Worm (Caenorhabditis elegans): ENCODE data around the gene mrpl-50.

The mrpl-50 gene

DNA sequence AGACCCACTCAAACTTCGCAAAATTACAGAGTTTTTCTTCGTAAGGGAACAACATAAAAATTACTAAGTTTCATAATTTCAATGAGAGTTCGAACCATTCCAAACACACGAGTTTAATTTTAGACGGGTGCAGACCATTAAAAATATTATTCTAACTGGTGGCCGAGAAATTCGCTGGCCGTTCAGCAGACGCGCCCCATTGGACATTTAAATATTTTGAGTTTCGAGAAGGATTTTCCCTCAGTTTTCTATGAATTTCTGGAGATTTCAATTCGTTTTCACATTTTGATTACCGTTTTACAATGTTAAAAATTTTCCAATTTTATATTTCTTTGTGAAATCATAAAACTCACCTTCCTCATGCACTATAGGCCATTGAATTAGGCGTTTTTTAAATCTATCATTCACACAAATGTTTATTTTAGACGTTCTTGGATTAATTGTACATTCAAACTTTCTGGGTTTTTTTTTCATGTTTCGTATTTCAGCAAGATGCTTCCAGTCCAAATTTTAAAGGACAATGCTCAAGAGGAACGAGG, 2.3 kb upstream of the mrpl-50 start, which contains the start of gene cct-2 (continued):
- TF ChIP-seq saeg-2 (GFP tag; IDR thresholded peaks at IDR 0.05) (no peak), zip-2 (tag; optimal IDR thresholded peaks at IDR 0.05) (no peak), arid-1 (GFP tag; conservative IDR thresholded peaks at IDR 0.05) (no peak), gei-8 (GFP tag; optimal IDR thresholded peaks at IDR 0.05) (no peak), lsy-2 (tag; optimal IDR thresholded peaks at IDR 0.05) (peak in 1 of 2 experiments; percentile 66), aly-2 (tag; optimal IDR thresholded peaks at IDR 0.05) (no peak), Y75B8A.6 (GFP tag; IDR thresholded peaks at IDR 0.05) (no peak), php-3 (GFP tag; IDR thresholded peaks at IDR 0.05) (no peak), snpc-4 (tag; optimal IDR thresholded peaks at IDR 0.05) (no peak), dpl-1 (GFP tag; optimal IDR thresholded peaks at IDR 0.05) (peak; percentile 42), nhr-28 (tag; optimal IDR thresholded peaks at IDR 0.05) (no peak), F10B5.3 (tag; optimal IDR thresholded peaks at IDR 0.05) (no peak), pqm-1 (tag; optimal IDR thresholded peaks at IDR 0.05) (no peak), rbr-2 (tag; optimal IDR thresholded peaks at IDR 0.05) (no peak), T26A8.4 (GFP tag; IDR thresholded peaks at IDR 0.05) (no peak), F49E8.2 (tag; optimal IDR thresholded peaks at IDR 0.05; ENCODE audit: borderline replicate concordance) (no peak), zip-11 (GFP tag; IDR thresholded peaks at IDR 0.05) (no peak), hlh-30 (tag; optimal IDR thresholded peaks at IDR 0.05; ENCODE audit: insufficient read depth) (peak; percentile 16), ceh-44 (GFP tag; IDR thresholded peaks at IDR 0.05) (0 out of 2 replicates have a peak, but pooled peaks have one; percentile 9), mep-1 (tag; optimal IDR thresholded peaks at IDR 0.05) (peak; percentile 54), ceh-28 (tag; optimal IDR thresholded peaks at IDR 0.05) (no peak), ztf-11 (tag; optimal IDR thresholded peaks at IDR 0.05) (no peak), nhr-111 (GFP tag; optimal IDR thresholded peaks at IDR 0.05) (no peak), egl-27 (tag; optimal IDR thresholded peaks at IDR 0.05) (no peak), nhr-102 (tag; optimal IDR thresholded peaks at IDR 0.05) (no peak), zag-1 (tag; optimal IDR thresholded peaks at IDR 0.05) (no peak), lim-7 (GFP tag; IDR thresholded peaks at IDR 0.05) (no peak), egl-43 (GFP tag; IDR thresholded peaks at IDR 0.05) (no peak), ceh-62 (tag; optimal IDR thresholded peaks at IDR 0.05) (no peak), F26F4.8 (GFP tag; conservative IDR thresholded peaks at IDR 0.05) (no peak), snpc-1.2 (GFP tag; IDR thresholded peaks at IDR 0.05) (no peak), T20F7.1 (GFP tag; optimal IDR thresholded peaks at IDR 0.05) (no peak), dve-1 (tag; optimal IDR thresholded peaks at IDR 0.05; ENCODE audit: insufficient read depth) (peak; percentile 9), nhr-6 (tag; optimal IDR thresholded peaks at IDR 0.05) (no peak), lin-29 (GFP tag; IDR thresholded peaks at IDR 0.05) (no peak), daf-16 (GFP tag; optimal IDR thresholded peaks at IDR 0.05) (no peak), daf-16 (tag; optimal IDR thresholded peaks at IDR 0.05) (no peak), hif-1 (tag; optimal IDR thresholded peaks at IDR 0.05) (peak in 1 of 2 experiments; percentile 54), nhr-76 (tag; optimal IDR thresholded peaks at IDR 0.05) (no peak), mes-2 (tag; optimal IDR thresholded peaks at IDR 0.05; ENCODE audit: poor library complexity, severe bottlenecking) (peak; percentile 89), fos-1 (tag; optimal IDR thresholded peaks at IDR 0.05) (no peak), dmd-6 (GFP tag; IDR thresholded peaks at IDR 0.05) (no peak)

DNA sequence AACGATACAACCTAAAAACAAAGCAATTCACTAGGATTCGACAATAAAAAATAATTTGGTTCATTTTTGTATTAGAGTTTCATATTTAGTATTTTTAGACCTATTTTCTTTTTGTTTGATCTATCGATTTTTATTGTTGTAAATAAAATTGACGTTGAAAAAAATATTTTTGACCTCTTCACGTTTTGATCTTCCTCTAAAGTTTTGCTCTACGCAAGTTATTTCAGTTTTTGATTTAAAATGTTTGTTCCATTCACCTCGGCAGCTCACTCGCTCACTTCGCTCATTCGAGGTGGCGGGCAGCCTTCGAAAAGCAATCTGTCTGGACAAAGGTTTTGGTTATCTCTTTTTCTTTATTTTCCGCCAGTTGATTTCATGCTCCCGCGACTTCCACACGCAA, 1.1 kb downstream of the mrpl-50 start, which contains the start of gene enol-1:
Gene enol-1, plus strand, starts transcription at position 235 of the 400 bp plus-strand sequence.
- TF ChIP-seq lin-38 (GFP tag; IDR thresholded peaks at IDR 0.05): peak; percentile 32
- TF ChIP-seq fkh-10 (GFP tag; optimal IDR thresholded peaks at IDR 0.05): no peak
- TF ChIP-seq ama-1 (optimal IDR thresholded peaks at IDR 0.05): peak; percentile 69
- no peak for TF ChIP-seq F10B5.3 (tag; optimal IDR thresholded peaks at IDR 0.05)
- no peak for TF ChIP-seq ceh-62 (tag; optimal IDR thresholded peaks at IDR 0.05)
- TF ChIP-seq unc-130 (GFP tag; optimal IDR thresholded peaks at IDR 0.05): peak; percentile 15
- no peak for TF ChIP-seq ctbp-1 (GFP tag; IDR thresholded peaks at IDR 0.05)

Measured in whole organism, L4 larva.